Worm (Caenorhabditis elegans) whole organism, mixed stage, embryonic: ENCODE results near the gene F57B1.6.

Experiments
- M03D4.4 ChIP-seq: sonication (generic microtip); optimal IDR thresholded peaks from 2 replicates; lab custom pipeline; 2017; ENCODE audit warnings: mild to moderate bottlenecking, missing genetic modification characterization, missing compliant biosample characterization
- bed-3 ChIP-seq: fragments of 200-800 bp; sonication (Bioruptor generic); optimal IDR thresholded peaks from 3 replicates; lab custom pipeline; 2018; ENCODE audit warnings: mild to moderate bottlenecking, missing genetic modification characterization, moderate library complexity, missing compliant biosample characterization
- blmp-1 ChIP-seq: fragments of 150-350 bp; optimal IDR thresholded peaks from 2 replicates; lab custom pipeline; 2014; ENCODE audit warnings: missing biosample characterization, missing genetic modification characterization
- ceh-39 ChIP-seq: fragments of 150-350 bp; optimal IDR thresholded peaks from 2 replicates; lab custom pipeline; 2014; ENCODE audit warnings: missing biosample characterization, missing genetic modification characterization
- ceh-43 ChIP-seq: fragments of 200-800 bp; sonication (Bioruptor generic); optimal IDR thresholded peaks from 2 replicates; lab custom pipeline; 2018; ENCODE audit warnings: mild to moderate bottlenecking, missing genetic modification characterization, moderate library complexity, missing compliant biosample characterization
- ceh-83 ChIP-seq: fragments of 200-800 bp; sonication (Bioruptor generic); optimal IDR thresholded peaks from 2 replicates; lab custom pipeline; 2018; ENCODE audit warnings: mild to moderate bottlenecking, missing genetic modification characterization, missing compliant biosample characterization
- ces-1 ChIP-seq: fragments of 150-350 bp; optimal IDR thresholded peaks from 2 replicates; lab custom pipeline; 2014; ENCODE audit warnings: missing biosample characterization, missing genetic modification reagents, missing genetic modification characterization
- drap-1 ChIP-seq: fragments of 200-800 bp; sonication (Bioruptor generic); optimal IDR thresholded peaks from 3 replicates; lab custom pipeline; 2018; ENCODE audit warnings: mild to moderate bottlenecking, missing genetic modification characterization, missing compliant biosample characterization
- flh-1 ChIP-seq: fragments of 200-800 bp; sonication (Bioruptor generic); optimal IDR thresholded peaks from 2 replicates; lab custom pipeline; 2018; ENCODE audit warnings: mild to moderate bottlenecking, missing genetic modification characterization, moderate library complexity, missing compliant biosample characterization
- ham-2 ChIP-seq: fragments of 200-800 bp; sonication (Bioruptor generic); optimal IDR thresholded peaks from 2 replicates; lab custom pipeline; 2018; ENCODE audit warnings: mild to moderate bottlenecking, missing genetic modification characterization, missing compliant biosample characterization
- hlh-1 ChIP-seq: fragments of 150-350 bp; optimal IDR thresholded peaks from 2 replicates; lab custom pipeline; 2014; ENCODE audit warnings: missing biosample characterization, missing genetic modification reagents, missing genetic modification characterization
- lin-13 ChIP-seq: fragments of 150-350 bp; optimal IDR thresholded peaks from 2 replicates; lab custom pipeline; 2014; ENCODE audit warnings: missing biosample characterization, missing genetic modification characterization
- lin-32 ChIP-seq: fragments of 200-800 bp; sonication (Bioruptor generic); optimal IDR thresholded peaks from 2 replicates; lab custom pipeline; 2018; ENCODE audit warnings: mild to moderate bottlenecking, missing genetic modification characterization, missing compliant biosample characterization
- mab-5 ChIP-seq: fragments of 150-350 bp; optimal IDR thresholded peaks from 2 replicates; lab custom pipeline; 2014; ENCODE audit warnings: missing biosample characterization, missing genetic modification characterization
- mep-1 ChIP-seq: fragments of 150-350 bp; optimal IDR thresholded peaks from 2 replicates; lab custom pipeline; 2017; ENCODE audit warnings: missing biosample characterization, missing genetic modification reagents, missing genetic modification characterization, inconsistent platforms
- mls-2 ChIP-seq: sonication (generic microtip); optimal IDR thresholded peaks from 2 replicates; lab custom pipeline; 2016; ENCODE audit warnings: mild to moderate bottlenecking, missing genetic modification characterization, moderate library complexity, missing compliant biosample characterization
- nhr-12 ChIP-seq: fragments of 150-350 bp; optimal IDR thresholded peaks from 2 replicates; lab custom pipeline; 2014; ENCODE audit warnings: missing biosample characterization, missing genetic modification characterization
- nhr-2 ChIP-seq: fragments of 150-350 bp; optimal IDR thresholded peaks from 2 replicates; lab custom pipeline; 2014; ENCODE audit warnings: missing biosample characterization, missing genetic modification characterization
- nhr-237 ChIP-seq: fragments of 150-350 bp; optimal IDR thresholded peaks from 2 replicates; lab custom pipeline; 2014; ENCODE audit warnings: missing biosample characterization, missing genetic modification characterization
- nhr-28 ChIP-seq: fragments of 150-350 bp; optimal IDR thresholded peaks from 2 replicates; lab custom pipeline; 2014; ENCODE audit warnings: missing biosample characterization, missing genetic modification characterization
- nhr-76 ChIP-seq: sonication (generic microtip); optimal IDR thresholded peaks from 2 replicates; lab custom pipeline; 2017; ENCODE audit warnings: missing biosample characterization, missing genetic modification characterization
- pha-4 ChIP-seq: fragments of 150-350 bp; optimal IDR thresholded peaks from 2 replicates; lab custom pipeline; 2018; ENCODE audit warnings: missing biosample characterization, missing genetic modification reagents, missing genetic modification characterization
- sem-2 ChIP-seq: fragments of 200-800 bp; sonication (Bioruptor generic); optimal IDR thresholded peaks from 2 replicates; lab custom pipeline; 2018; ENCODE audit warnings: mild to moderate bottlenecking, missing genetic modification characterization, missing compliant biosample characterization
- snpc-4 ChIP-seq: fragments of 150-350 bp; optimal IDR thresholded peaks from 2 replicates; lab custom pipeline; 2014; ENCODE audit warnings: missing biosample characterization, missing genetic modification characterization
- sptf-1 ChIP-seq: sonication (generic microtip); optimal IDR thresholded peaks from 2 replicates; lab custom pipeline; 2017; ENCODE audit warnings: mild to moderate bottlenecking, missing genetic modification characterization, moderate library complexity, missing compliant biosample characterization
- unc-120 ChIP-seq: sonication (generic microtip); optimal IDR thresholded peaks from 2 replicates; lab custom pipeline; 2017; ENCODE audit warnings: missing genetic modification characterization, missing compliant biosample characterization; ENCODE audit not compliant: poor library complexity, severe bottlenecking
- unc-62 ChIP-seq: fragments of 150-350 bp; optimal IDR thresholded peaks from 2 replicates; lab custom pipeline; 2014; ENCODE audit warnings: missing biosample characterization, missing genetic modification reagents, missing genetic modification characterization
- ztf-11 ChIP-seq: fragments of 150-350 bp; optimal IDR thresholded peaks from 2 replicates; lab custom pipeline; 2014; ENCODE audit warnings: missing biosample characterization, missing genetic modification characterization

Gene F57B1.6

ce11 chrV:13193488-13194042 is 15.9 kb upstream of the F57B1.6 start, which contains the start of gene sun-1:
TSS of gene sun-1 (minus strand) at chrV:13193538.
- no peak for TF ChIP-seq ham-2 (GFP tag; lab: Kevin White, UChicago)
- TF ChIP-seq snpc-4 (tag; lab: Kevin White, UChicago), result no peak
- no peak for TF ChIP-seq ceh-39 (tag; lab: Kevin White, UChicago)
- no peak for TF ChIP-seq M03D4.4 (tag; lab: Kevin White, UChicago)
- TF ChIP-seq drap-1 (GFP tag; lab: Kevin White, UChicago), result no peak
- TF ChIP-seq ceh-83 (GFP tag; lab: Kevin White, UChicago), result no peak
- no peak for TF ChIP-seq ceh-43 (GFP tag; lab: Kevin White, UChicago)
- TF ChIP-seq pha-4 (tag; lab: Kevin White, UChicago), result no peak
- TF ChIP-seq nhr-12 (tag; lab: Kevin White, UChicago), result no peak
- no peak for TF ChIP-seq sem-2 (GFP tag; lab: Kevin White, UChicago)

ce11 chrV:13195548-13195947 is 13.9 kb upstream of the F57B1.6 start, which contains the start of gene F57B1.1:
TSS of gene F57B1.1 (minus strand) at chrV:13195648.
- TF ChIP-seq M03D4.4 (tag; lab: Kevin White, UChicago), result no peak
- no peak for TF ChIP-seq nhr-12 (tag; lab: Kevin White, UChicago)
- TF ChIP-seq drap-1 (GFP tag; lab: Kevin White, UChicago), result no peak
- TF ChIP-seq nhr-237 (tag; lab: Kevin White, UChicago), result no peak
- TF ChIP-seq mep-1 (tag; lab: Kevin White, UChicago), result no peak
- TF ChIP-seq, all 35 proteins: peak for 0

- TF ChIP-seq nhr-237 (tag; lab: Kevin White, UChicago) (no peak), M03D4.4 (tag; lab: Kevin White, UChicago) (no peak), hlh-1 (tag; lab: Kevin White, UChicago) (no peak), ham-2 (GFP tag; lab: Kevin White, UChicago) (no peak), sem-2 (GFP tag; lab: Kevin White, UChicago) (no peak), snpc-4 (tag; lab: Kevin White, UChicago) (no peak), nhr-2 (no peak), sptf-1 (tag; lab: Kevin White, UChicago) (no peak), ztf-11 (no peak), nhr-28 (tag; lab: Kevin White, UChicago) (no peak), ceh-43 (GFP tag; lab: Kevin White, UChicago) (no peak), ceh-83 (GFP tag; lab: Kevin White, UChicago) (no peak), flh-1 (GFP tag; lab: Kevin White, UChicago) (no peak), mls-2 (tag; lab: Kevin White, UChicago) (no peak), ceh-39 (tag; lab: Kevin White, UChicago) (no peak)
Measured at ce11 chrV:13197823-13198222, 11.6 kb upstream of the F57B1.6 start, which contains the start of gene F57B1.9. TSS of gene F57B1.9 (minus strand) at chrV:13197923.

- TF ChIP-seq unc-62 (GFP tag; lab: Kevin White, UChicago), result no peak
- no peak for TF ChIP-seq bed-3 (GFP tag; lab: Kevin White, UChicago)
- no peak for TF ChIP-seq lin-13
- no peak for TF ChIP-seq mab-5
- no peak for TF ChIP-seq ceh-39 (tag; lab: Kevin White, UChicago)
- TF ChIP-seq unc-120, result no peak
- no peak for TF ChIP-seq drap-1 (GFP tag; lab: Kevin White, UChicago)
- no peak for TF ChIP-seq nhr-28 (tag; lab: Kevin White, UChicago)
- no peak for TF ChIP-seq lin-32 (GFP tag; lab: Kevin White, UChicago)
- TF ChIP-seq ham-2 (GFP tag; lab: Kevin White, UChicago), result no peak
- no peak for TF ChIP-seq snpc-4 (tag; lab: Kevin White, UChicago)
- no peak for TF ChIP-seq M03D4.4 (tag; lab: Kevin White, UChicago)
- no peak for TF ChIP-seq nhr-237 (tag; lab: Kevin White, UChicago)
Measured at ce11 chrV:13200609-13201008, 8.8 kb upstream of the F57B1.6 start.

- TF ChIP-seq ham-2 (GFP tag; lab: Kevin White, UChicago), result no peak
- no peak for TF ChIP-seq blmp-1 (tag; lab: Kevin White, UChicago)
- no peak for TF ChIP-seq nhr-76 (tag; lab: Kevin White, UChicago)
- TF ChIP-seq ces-1 (GFP tag; lab: Kevin White, UChicago), result no peak
- TF ChIP-seq flh-1 (GFP tag; lab: Kevin White, UChicago), result no peak
- TF ChIP-seq drap-1 (GFP tag; lab: Kevin White, UChicago), result no peak
- TF ChIP-seq unc-120, result no peak
- no peak for TF ChIP-seq nhr-12 (tag; lab: Kevin White, UChicago)
- TF ChIP-seq, all 35 proteins: peak for 0
Measured at ce11 chrV:13202127-13202610, 7.3 kb upstream of the F57B1.6 start, which contains the start of the genes col-159 and col-160. TSS of gene col-159 (minus strand) at chrV:13202177. TSS of gene col-160 (minus strand) at chrV:13202189.
